Fruit fly (Drosophila melanogaster) whole organism, wandering third instar larva: ENCODE measurements around the gene 4E-T.

Source experiments
- Abd-B ChIP-seq: fragments of >200 bp; optimal IDR thresholded peaks from 2 replicates; lab custom pipeline; 2017; ENCODE audit warnings: missing biosample characterization, missing genetic modification characterization
- CrebA ChIP-seq: fragments of 200-800 bp; sonication (Bioruptor generic); optimal IDR thresholded peaks from 2 replicates; lab custom pipeline; 2016; ENCODE audit warnings: missing biosample characterization, mild to moderate bottlenecking, missing genetic modification characterization, borderline replicate concordance
- Dfd ChIP-seq: fragments of >200 bp; optimal IDR thresholded peaks from 2 replicates; lab custom pipeline; 2017; ENCODE audit warnings: missing biosample characterization, missing genetic modification characterization
- GATAd ChIP-seq: sonication (Bioruptor generic); optimal IDR thresholded peaks from 2 replicates; lab custom pipeline; 2016; ENCODE audit warnings: missing biosample characterization, missing genetic modification characterization
- Hnf4 ChIP-seq: fragments of 200-800 bp; sonication (Bioruptor generic); optimal IDR thresholded peaks from 2 replicates; lab custom pipeline; 2016; ENCODE audit warnings: missing biosample characterization, mild to moderate bottlenecking, missing genetic modification characterization
- Hr78 ChIP-seq: fragments of >200 bp; optimal IDR thresholded peaks from 2 replicates; lab custom pipeline; 2017; ENCODE audit warnings: missing biosample characterization, missing genetic modification characterization
- Hr83 ChIP-seq: fragments of 200-300 bp; sonication (Bioruptor generic); optimal IDR thresholded peaks from 2 replicates; lab custom pipeline; 2016; ENCODE audit warnings: missing biosample characterization, mild to moderate bottlenecking, missing genetic modification characterization, moderate library complexity; ENCODE audit not compliant: poor library complexity, severe bottlenecking
- N ChIP-seq: fragments of >200 bp; optimal IDR thresholded peaks from 2 replicates; lab custom pipeline; 2018; ENCODE audit warnings: missing biosample characterization, missing external identifiers, missing genetic modification characterization
- OdsH ChIP-seq: fragments of 200-800 bp; sonication (Bioruptor generic); optimal IDR thresholded peaks from 2 replicates; lab custom pipeline; 2016; ENCODE audit warnings: missing biosample characterization, mild to moderate bottlenecking, missing genetic modification characterization
- Rel ChIP-seq, 2 experiments: fragments of 200-800 bp; sonication (Bioruptor generic) in 1 of 2; optimal IDR thresholded peaks; 2 replicates in 1 of 2; 3 replicates in 1 of 2; lab custom pipeline; 2016 to 2019; ENCODE audit warnings: mild to moderate bottlenecking in 2 of 2, missing biosample characterization in 2 of 2, missing genetic modification characterization in 2 of 2, moderate library complexity in 1 of 2
- Vsx2 ChIP-seq: fragments of 200-300, 225-300 bp; sonication (Bioruptor generic); optimal IDR thresholded peaks from 2 replicates; lab custom pipeline; 2018; ENCODE audit warnings: missing biosample characterization, missing genetic modification characterization; ENCODE audit not compliant: partially characterized antibody
- br ChIP-seq: fragments of 200-800 bp; sonication (Bioruptor generic); optimal IDR thresholded peaks from 2 replicates; lab custom pipeline; 2016; ENCODE audit warnings: missing biosample characterization, missing genetic modification characterization
- brk ChIP-seq: fragments of 200-800 bp; sonication (Bioruptor generic); optimal IDR thresholded peaks from 2 replicates; lab custom pipeline; 2016; ENCODE audit warnings: missing biosample characterization, mild to moderate bottlenecking, missing genetic modification characterization
- dl ChIP-seq, 2 experiments: fragments of 175-275, 200-275 bp in 1 of 2; fragments of 200-275 bp in 1 of 2; sonication (Bioruptor generic); optimal IDR thresholded peaks; lab custom pipeline; 2018; ENCODE audit warnings: mild to moderate bottlenecking in 2 of 2, missing biosample characterization in 2 of 2, missing genetic modification characterization in 2 of 2, moderate library complexity in 2 of 2; ENCODE audit not compliant: partially characterized antibody in 2 of 2, insufficient read depth in 1 of 2
- dmrt93B ChIP-seq: fragments of 200-800 bp; sonication (Bioruptor generic); optimal IDR thresholded peaks from 2 replicates; lab custom pipeline; 2018; ENCODE audit warnings: missing biosample characterization, mild to moderate bottlenecking, missing genetic modification characterization
- dsf ChIP-seq: sonication (Bioruptor generic); optimal IDR thresholded peaks from 2 replicates; lab custom pipeline; 2016; ENCODE audit warnings: missing biosample characterization, missing genetic modification characterization, borderline replicate concordance
- ey ChIP-seq: fragments of 200-800 bp; sonication (Bioruptor generic); optimal IDR thresholded peaks from 2 replicates; lab custom pipeline; 2016; ENCODE audit warnings: missing biosample characterization, missing genetic modification characterization
- fru ChIP-seq: fragments of 200-800 bp; sonication (Bioruptor generic); optimal IDR thresholded peaks from 3 replicates; lab custom pipeline; 2016; ENCODE audit warnings: missing biosample characterization, mild to moderate bottlenecking, missing genetic modification characterization
- h ChIP-seq: fragments of 200-800 bp; sonication (Bioruptor generic); optimal IDR thresholded peaks from 3 replicates; lab custom pipeline; 2016; ENCODE audit warnings: missing biosample characterization, mild to moderate bottlenecking, missing genetic modification characterization
- jim ChIP-seq: fragments of 175-275, 200-325 bp; sonication (Bioruptor generic); optimal IDR thresholded peaks from 2 replicates; lab custom pipeline; 2016; ENCODE audit warnings: missing biosample characterization, mild to moderate bottlenecking, missing genetic modification characterization
- pan ChIP-seq: fragments of >200 bp; optimal IDR thresholded peaks from 2 replicates; lab custom pipeline; 2017
- rgr ChIP-seq: fragments of 200-800 bp; sonication (Bioruptor generic); optimal IDR thresholded peaks from 3 replicates; lab custom pipeline; 2016; ENCODE audit warnings: missing biosample characterization, mild to moderate bottlenecking, missing genetic modification characterization
- sage ChIP-seq: fragments of 200-800 bp; sonication (Bioruptor generic); optimal IDR thresholded peaks from 2 replicates; lab custom pipeline; 2016; ENCODE audit warnings: missing biosample characterization, mild to moderate bottlenecking, missing genetic modification characterization
- tai ChIP-seq: sonication (Bioruptor generic); optimal IDR thresholded peaks from 2 replicates; lab custom pipeline; 2016; ENCODE audit warnings: missing biosample characterization, missing genetic modification characterization
- woc ChIP-seq: sonication (Bioruptor generic); optimal IDR thresholded peaks from 2 replicates; lab custom pipeline; 2016; ENCODE audit warnings: missing biosample characterization, mild to moderate bottlenecking, missing genetic modification characterization

The 4E-T gene

DNA sequence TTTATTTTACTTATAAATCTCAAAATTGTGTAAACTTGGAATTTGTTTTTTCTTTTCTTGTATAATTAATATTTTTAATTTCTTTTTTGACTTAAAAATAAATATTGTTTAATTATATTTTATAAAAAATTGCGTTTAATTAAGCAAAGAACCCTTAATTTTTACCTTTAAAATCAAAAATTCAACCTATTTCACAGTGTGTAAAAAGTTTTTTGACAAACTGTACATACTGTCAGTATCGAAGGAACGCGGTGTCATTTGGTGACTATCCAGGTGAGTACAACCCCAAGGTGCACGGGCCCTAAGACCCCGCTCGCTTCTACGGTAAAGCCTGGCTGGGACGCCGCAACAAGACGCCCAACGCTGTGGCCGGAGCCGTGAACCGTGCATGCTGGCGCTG is 18.4 kb upstream of the 4E-T start:
- TF ChIP-seq Hnf4 (GFP tag; lab: Kevin White, UChicago) (no peak), rgr (no peak), Dfd (peak; percentile 9), Hr83 (GFP tag; lab: Kevin White, UChicago) (no peak), jim (no peak)
- TF ChIP-seq, all 38 proteins: peak for 1

- TF ChIP-seq Hr83 (GFP tag; lab: Kevin White, UChicago) = no peak
- TF ChIP-seq Vsx2 = no peak
- no peak for TF ChIP-seq sage (GFP tag; lab: Kevin White, UChicago)
- no peak for TF ChIP-seq fru (GFP tag; lab: Kevin White, UChicago)
These were observed 16.4 kb upstream of the 4E-T start for dm6 chr4:974632-975031.

DNA sequence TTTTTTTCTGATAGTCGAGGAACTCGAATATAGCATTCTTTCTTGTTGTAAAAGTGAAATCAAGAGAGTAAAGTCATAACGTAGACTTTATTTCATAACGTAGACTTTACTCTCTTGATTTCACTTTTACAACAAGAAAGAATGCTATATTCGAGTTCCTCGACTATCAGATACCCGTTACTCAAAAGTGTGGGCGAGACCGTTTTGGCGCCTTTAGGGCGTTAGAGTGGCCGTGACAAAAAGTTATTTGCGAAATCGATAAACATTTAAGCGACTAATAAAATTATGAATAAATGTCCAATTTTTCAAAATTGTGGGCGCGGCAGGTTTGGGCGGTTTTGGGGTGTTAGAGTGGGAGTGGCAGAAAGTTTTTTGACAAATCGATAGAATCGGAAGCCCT is 12.9 kb upstream of the 4E-T start:
- TF ChIP-seq Abd-B (GFP tag; lab: Kevin White, UChicago) (no peak), dmrt93B (GFP tag; lab: Kevin White, UChicago) (no peak), jim (no peak), Rel (GFP tag; optimal IDR thresholded peaks at IDR 0.05; lab: Kevin White, UChicago) (no peak), Rel (tag; optimal IDR thresholded peaks at IDR 0.05; lab: Kevin White, UChicago) (no peak), rgr (no peak), pan (lab: Kevin White, UChicago) (peak; percentile 34), CrebA (GFP tag; lab: Kevin White, UChicago) (no peak)

dm6 chr4:963717-964116 is 5.5 kb upstream of the 4E-T start:
- TF ChIP-seq woc (no peak), fru (GFP tag; lab: Kevin White, UChicago) (no peak), tai (GFP tag; lab: Kevin White, UChicago) (no peak), N (GFP tag; lab: Kevin White, UChicago) (no peak), GATAd (GFP tag; lab: Kevin White, UChicago) (no peak), pan (lab: Kevin White, UChicago) (no peak), jim (no peak), rgr (no peak), Rel (GFP tag; optimal IDR thresholded peaks at IDR 0.05; lab: Kevin White, UChicago) (no peak), Rel (tag; optimal IDR thresholded peaks at IDR 0.05; lab: Kevin White, UChicago) (no peak), Hr78 (GFP tag; lab: Kevin White, UChicago) (no peak), h (GFP tag; lab: Kevin White, UChicago) (no peak), dsf (GFP tag; lab: Kevin White, UChicago) (no peak), ey (no peak), sage (GFP tag; lab: Kevin White, UChicago) (no peak), Hnf4 (GFP tag; lab: Kevin White, UChicago) (no peak)

DNA sequence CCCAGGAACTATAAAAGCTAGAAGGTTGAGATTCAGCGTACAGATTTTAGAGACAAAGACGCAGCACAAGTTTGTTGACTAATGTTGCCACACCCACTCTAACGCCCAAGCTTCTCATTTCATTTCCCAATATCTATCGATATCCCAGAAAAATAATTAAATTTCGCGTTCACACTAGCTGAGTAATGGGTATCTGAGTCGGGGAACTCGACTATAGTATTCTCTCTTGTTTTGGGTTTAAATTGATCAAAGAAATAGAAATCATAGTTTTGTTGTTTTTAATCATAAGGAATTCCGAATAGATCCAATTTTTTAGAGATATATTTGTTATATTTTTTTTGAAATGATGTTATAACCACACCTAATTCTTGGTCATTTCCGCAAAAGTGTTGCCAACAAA is 5.0 kb upstream of the 4E-T start:
- TF ChIP-seq CrebA (GFP tag; lab: Kevin White, UChicago) (no peak), Dfd (peak; percentile 84)

DNA sequence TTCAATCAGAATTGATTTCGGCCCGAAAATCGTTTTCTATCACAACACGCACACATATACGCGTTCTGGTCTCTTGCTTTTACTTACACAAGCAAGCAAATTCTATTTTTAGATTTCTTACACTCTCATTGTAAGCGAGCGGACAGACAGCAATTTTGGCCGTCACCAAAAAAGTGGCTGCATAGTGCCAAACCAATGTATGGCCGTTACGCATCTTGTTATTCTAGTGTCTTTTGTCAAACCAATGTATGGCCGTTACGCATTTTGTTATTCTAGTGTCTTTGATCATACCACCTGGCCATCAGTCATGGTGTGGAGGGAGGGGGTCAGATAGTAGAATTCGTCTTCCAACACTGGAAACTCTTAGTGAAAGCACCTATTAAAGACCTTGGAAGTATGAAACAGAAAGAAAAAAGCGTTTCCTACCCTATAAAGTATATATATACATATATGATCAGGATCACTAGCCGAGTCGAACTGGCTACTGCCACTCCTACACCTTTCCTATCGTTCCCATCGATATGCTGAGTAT is 2.9 kb upstream of the 4E-T start:
- TF ChIP-seq N (GFP tag; lab: Kevin White, UChicago) (no peak), Rel (GFP tag; optimal IDR thresholded peaks at IDR 0.05; lab: Kevin White, UChicago) (no peak), Rel (tag; optimal IDR thresholded peaks at IDR 0.05; lab: Kevin White, UChicago) (no peak), OdsH (GFP tag; lab: Kevin White, UChicago) (no peak), dl (GFP tag; optimal IDR thresholded peaks at IDR 0.05; lab: Kevin White, UChicago; ENCODE audit: insufficient read depth in 1 of 2, partially characterized antibody in 2 of 2) (no peak), ey (no peak), Dfd (peak; percentile 6), tai (GFP tag; lab: Kevin White, UChicago) (no peak), brk (GFP tag; lab: Kevin White, UChicago) (no peak)

DNA sequence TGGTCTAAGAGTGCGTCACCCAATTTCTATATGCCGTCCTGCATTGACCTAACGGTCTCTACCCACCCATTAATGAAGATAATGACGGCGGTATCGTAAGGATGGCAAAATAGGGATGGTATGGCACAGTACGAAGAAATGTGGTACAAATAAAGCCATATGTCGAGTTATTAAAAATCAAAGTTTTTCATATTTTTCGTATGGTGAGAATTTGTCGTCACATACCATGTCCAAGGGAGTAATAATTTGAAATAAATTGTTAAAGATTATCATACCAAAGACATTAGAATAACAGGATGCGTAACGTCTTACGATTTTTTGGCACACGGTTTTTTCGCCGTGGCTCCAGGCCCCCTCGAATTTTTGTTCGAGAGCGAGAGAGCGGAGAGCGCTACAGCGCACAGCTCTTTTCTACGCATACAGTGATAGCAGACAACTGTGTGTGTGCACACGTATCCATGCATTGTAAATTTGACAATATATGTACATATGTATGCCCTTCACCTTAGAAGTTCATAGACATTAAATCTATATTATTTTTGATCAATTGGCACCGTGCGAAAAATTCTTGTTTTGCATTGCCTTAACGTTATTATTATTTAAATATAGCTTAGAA is 1.8 kb upstream of the 4E-T start:
- TF ChIP-seq Hr83 (GFP tag; lab: Kevin White, UChicago) (no peak), GATAd (GFP tag; lab: Kevin White, UChicago) (no peak), N (GFP tag; lab: Kevin White, UChicago) (peak; percentile 19), pan (lab: Kevin White, UChicago) (no peak), Dfd (peak; percentile 53), br (GFP tag; lab: Kevin White, UChicago) (no peak)
